Fruit fly (Drosophila melanogaster) whole organism, embryonic: Measurements from ENCODE around the gene CG11437.

Source experiments
- CG14965 ChIP-seq: fragments of 200-800 bp; sonication (Bioruptor generic); optimal IDR thresholded peaks from 2 replicates; lab custom pipeline; 2016; ENCODE audit warnings: missing biosample characterization, missing genetic modification characterization, borderline replicate concordance
- CG3163 ChIP-seq: fragments of 200-800 bp; sonication (Bioruptor generic); optimal IDR thresholded peaks from 3 replicates; lab custom pipeline; 2016; ENCODE audit warnings: missing biosample characterization, missing genetic modification characterization
- CG6272 ChIP-seq: fragments of 200-800 bp; sonication (Bioruptor generic); IDR thresholded peaks from 2 replicates; pipeline ENCODE4 v1.3.6; 2022; ENCODE audit warnings: missing biosample characterization, missing genetic modification characterization
- CG6791 ChIP-seq: fragments of 200-800 bp; sonication (Bioruptor generic); IDR thresholded peaks from 3 replicates; pipeline ENCODE4 v1.3.6; 2022; ENCODE audit warnings: missing biosample characterization, missing genetic modification characterization; ENCODE audit not compliant: partially characterized antibody
- Dfd ChIP-seq, 2 experiments: fragments of >200 bp; optimal IDR thresholded peaks; 2 replicates each; lab custom pipeline; 2017; ENCODE audit warnings: missing biosample characterization in 2 of 2, missing genetic modification characterization in 2 of 2
- Gsc ChIP-seq: fragments of 200-800 bp; sonication (Bioruptor generic); IDR thresholded peaks from 2 replicates; pipeline ENCODE4 v1.3.6; 2022; ENCODE audit warnings: missing biosample characterization, missing genetic modification characterization
- Hr39 ChIP-seq: fragments of >200 bp; optimal IDR thresholded peaks from 2 replicates; lab custom pipeline; 2017
- aop ChIP-seq: fragments of 200-800 bp; sonication (Bioruptor generic); IDR thresholded peaks from 2 replicates; pipeline ENCODE4 v1.3.6; 2022; ENCODE audit warnings: missing biosample characterization, missing genetic modification characterization
- disco-r ChIP-seq: fragments of 200-800 bp; sonication (Bioruptor generic); optimal IDR thresholded peaks from 2 replicates; lab custom pipeline; 2016; ENCODE audit warnings: missing biosample characterization, missing genetic modification characterization
- pho ChIP-seq: fragments of 200-800 bp; sonication (Bioruptor generic); optimal IDR thresholded peaks from 2 replicates; lab custom pipeline; 2016; ENCODE audit warnings: missing biosample characterization, missing genetic modification characterization
- sc ChIP-seq, 3 experiments: fragments of >200 bp in 2 of 3; fragments of 200-800 bp in 1 of 3; sonication (Bioruptor generic) in 1 of 3; optimal IDR thresholded peaks; 2 replicates in 2 of 3; 3 replicates in 1 of 3; lab custom pipeline; 2017; ENCODE audit warnings: mild to moderate bottlenecking in 1 of 3, missing biosample characterization in 1 of 3, missing genetic modification characterization in 1 of 3, missing genetic modification reagents in 1 of 3
- so ChIP-seq: fragments of 200-800 bp; sonication (Bioruptor generic); IDR thresholded peaks from 3 replicates; pipeline ENCODE4 v1.3.6; 2022; ENCODE audit warnings: missing biosample characterization, missing genetic modification characterization
- sug ChIP-seq: fragments of 200-800 bp; optimal IDR thresholded peaks from 2 replicates; lab custom pipeline; 2019; ENCODE audit warnings: missing biosample characterization, mild to moderate bottlenecking, missing genetic modification characterization, moderate library complexity
- twi ChIP-seq: fragments of 200-800 bp; optimal IDR thresholded peaks from 2 replicates; lab custom pipeline; 2019; ENCODE audit warnings: missing biosample characterization, mild to moderate bottlenecking, missing genetic modification characterization, moderate library complexity

- TF ChIP-seq so (GFP tag; lab: Robert Waterston, UW) (no peak), Hr39 (lab: Kevin White, UChicago) (no peak), CG6272 (no peak), disco-r (no peak), CG3163 (GFP tag; lab: Kevin White, UChicago) (no peak), aop (GFP tag; lab: Robert Waterston, UW) (no peak), twi (tag; lab: Kevin White, UChicago) (no peak), Gsc (no peak), sug (no peak), sc (optimal IDR thresholded peaks at IDR 0.05; lab: Kevin White, UChicago) (no peak), sc (GFP tag; optimal IDR thresholded peaks at IDR 0.05; lab: Kevin White, UChicago) (no peak), Dfd (GFP tag; optimal IDR thresholded peaks at IDR 0.05; lab: Kevin White, UChicago) (no peak), CG6791 (GFP tag; lab: Robert Waterston, UW) (no peak), pho (GFP tag; lab: Kevin White, UChicago) (no peak), CG14965 (no peak)
These were observed 47.9 kb upstream of the CG11437 start for dm6 chr3L:22420603-22421308.
